In genomic region chr2L:19537779-19538456, dm6 we compare ENCODE assay signal across 4 fruit fly cellular contexts.
A peak's percentile ranks its signal among the peaks of the same experiment; 100 is the strongest.
TF ChIP-seq lines count a peak whose summit lies in the region.

Gene CG13082 (plus strand): TSS chr2L:19538425.

- TF ChIP-seq CTCF in whole organism, embryonic (GFP tag; optimal IDR thresholded peaks at IDR 0.05; lab: Kevin White, UChicago), result no peak

TF ChIP-seq in whole organism, embryonic, 481 proteins besides CTCF, POLR2A, EP300 and RAD21 (continues in another document):
- TF ChIP-seq CG12219 (GFP tag; optimal IDR thresholded peaks at IDR 0.05; lab: Kevin White, UChicago), result peak; percentile 2
- peak; percentile 51 for TF ChIP-seq Hsf (GFP tag; optimal IDR thresholded peaks at IDR 0.05; lab: Kevin White, UChicago)
- peak; percentile 59 for TF ChIP-seq fd96Cb (tag; optimal IDR thresholded peaks at IDR 0.05; lab: Kevin White, UChicago)
- no peak for TF ChIP-seq abd-A (tag; optimal IDR thresholded peaks at IDR 0.05; lab: Kevin White, UChicago)
- peak; percentile 36 for TF ChIP-seq CG16815 (GFP tag; optimal IDR thresholded peaks at IDR 0.05; lab: Kevin White, UChicago)
- TF ChIP-seq CG4820 (GFP tag; optimal IDR thresholded peaks at IDR 0.05; lab: Kevin White, UChicago), result peak; percentile 61
- no peak for TF ChIP-seq Deaf1 (tag; optimal IDR thresholded peaks at IDR 0.05; lab: Kevin White, UChicago)
- TF ChIP-seq CG6654 (GFP tag; optimal IDR thresholded peaks at IDR 0.05; lab: Kevin White, UChicago), result peak; percentile 33
- TF ChIP-seq CG1647 (GFP tag; optimal IDR thresholded peaks at IDR 0.05; lab: Kevin White, UChicago), result no peak
- peak in 1 of 3 experiments; percentile 80 for TF ChIP-seq lola (GFP tag; optimal IDR thresholded peaks at IDR 0.05; lab: Kevin White, UChicago)
- TF ChIP-seq CG17385 (GFP tag; optimal IDR thresholded peaks at IDR 0.05; lab: Kevin White, UChicago), result peak; percentile 45
- peak in 1 of 3 experiments; percentile 65 for TF ChIP-seq Stat92E (GFP tag; optimal IDR thresholded peaks at IDR 0.05; lab: Kevin White, UChicago)
- peak; percentile 63 for TF ChIP-seq CG30403 (GFP tag; optimal IDR thresholded peaks at IDR 0.05; lab: Kevin White, UChicago)
- peak; percentile 23 for TF ChIP-seq Six4 (GFP tag; optimal IDR thresholded peaks at IDR 0.05; lab: Kevin White, UChicago)
- TF ChIP-seq CrebB (tag; optimal IDR thresholded peaks at IDR 0.05; lab: Kevin White, UChicago), result no peak
- no peak for TF ChIP-seq pzg (GFP tag; optimal IDR thresholded peaks at IDR 0.05; lab: Kevin White, UChicago)
- TF ChIP-seq zen (tag; optimal IDR thresholded peaks at IDR 0.05; lab: Kevin White, UChicago), result peak; percentile 33
- TF ChIP-seq Abd-B (GFP tag; optimal IDR thresholded peaks at IDR 0.05; lab: Kevin White, UChicago), result peak; percentile 8
- no peak for TF ChIP-seq CG8765 (GFP tag; IDR thresholded peaks at IDR 0.05; lab: Robert Waterston, UW)
- TF ChIP-seq sqz (GFP tag; optimal IDR thresholded peaks at IDR 0.05; lab: Kevin White, UChicago), result peak; percentile 18
- 0 out of 3 replicates have a peak, but pooled peaks have one; percentile 17 for TF ChIP-seq dysf (GFP tag; IDR thresholded peaks at IDR 0.05; lab: Robert Waterston, UW)
- TF ChIP-seq CG2202 (tag; optimal IDR thresholded peaks at IDR 0.05; lab: Kevin White, UChicago), result peak; percentile 58

TF ChIP-seq in whole organism, prepupa, 60 proteins besides CTCF, POLR2A, EP300 and RAD21 (continues in another document):
- TF ChIP-seq CG6808 (GFP tag; optimal IDR thresholded peaks at IDR 0.05; lab: Kevin White, UChicago) (peak; percentile 77), Eip78C (GFP tag; lab: Kevin White, UChicago) (peak; percentile 96), salr (GFP tag; optimal IDR thresholded peaks at IDR 0.05; lab: Kevin White, UChicago) (peak; percentile 24 to 89), CG6276 (GFP tag; optimal IDR thresholded peaks at IDR 0.05; lab: Kevin White, UChicago) (peak; percentile 87), achi (GFP tag; optimal IDR thresholded peaks at IDR 0.05; lab: Kevin White, UChicago) (peak; percentile 92), Ets96B (tag; optimal IDR thresholded peaks at IDR 0.05; lab: Kevin White, UChicago) (peak; percentile 76), CG31627 (GFP tag; optimal IDR thresholded peaks at IDR 0.05; lab: Kevin White, UChicago) (peak; percentile 96), CG3919 (GFP tag; optimal IDR thresholded peaks at IDR 0.05; lab: Kevin White, UChicago) (peak; percentile 94), Hr39 (GFP tag; optimal IDR thresholded peaks at IDR 0.05; lab: Kevin White, UChicago) (peak; percentile 96), CG10669 (GFP tag; optimal IDR thresholded peaks at IDR 0.05; lab: Kevin White, UChicago) (peak; percentile 74), svp (GFP tag; lab: Kevin White, UChicago) (peak; percentile 97), ss (GFP tag; optimal IDR thresholded peaks at IDR 0.05; lab: Kevin White, UChicago) (peak; percentile 50 to 74), acj6 (GFP tag; optimal IDR thresholded peaks at IDR 0.05; lab: Kevin White, UChicago) (peak; percentile 93), Blimp-1 (GFP tag; optimal IDR thresholded peaks at IDR 0.05; lab: Kevin White, UChicago) (peak; percentile 93), CG1621 (tag; optimal IDR thresholded peaks at IDR 0.05; lab: Kevin White, UChicago) (peak; percentile 39), CG15336 (GFP tag; IDR thresholded peaks at IDR 0.05; lab: Robert Waterston, UW) (peak; percentile 89), CG3032 (tag; optimal IDR thresholded peaks at IDR 0.05; lab: Kevin White, UChicago) (peak; percentile 76), CG6854 (GFP tag; optimal IDR thresholded peaks at IDR 0.05; lab: Kevin White, UChicago) (peak; percentile 90), Lpt (GFP tag; optimal IDR thresholded peaks at IDR 0.05; lab: Kevin White, UChicago) (peak; percentile 88), CG8119 (GFP tag; IDR thresholded peaks at IDR 0.05; lab: Robert Waterston, UW) (peak; percentile 91), topi (GFP tag; optimal IDR thresholded peaks at IDR 0.05; lab: Kevin White, UChicago) (peak; percentile 96), fkh (GFP tag; optimal IDR thresholded peaks at IDR 0.05; lab: Kevin White, UChicago) (no peak), CG34406 (GFP tag; optimal IDR thresholded peaks at IDR 0.05; lab: Kevin White, UChicago) (peak; percentile 91), OdsH (GFP tag; optimal IDR thresholded peaks at IDR 0.05; lab: Kevin White, UChicago) (peak; percentile 89)

TF ChIP-seq in whole organism, pupa, 21 proteins besides CTCF, POLR2A, EP300 and RAD21:
- peak; percentile 83 for TF ChIP-seq CG8159 (tag; optimal IDR thresholded peaks at IDR 0.05; lab: Kevin White, UChicago)
- TF ChIP-seq EcR (GFP tag; optimal IDR thresholded peaks at IDR 0.05; lab: Kevin White, UChicago), result peak; percentile 11
- no peak for TF ChIP-seq rn (GFP tag; IDR thresholded peaks at IDR 0.05; lab: Robert Waterston, UW)
- no peak for TF ChIP-seq CG10348 (GFP tag; IDR thresholded peaks at IDR 0.05; lab: Robert Waterston, UW)
- TF ChIP-seq gl (tag; optimal IDR thresholded peaks at IDR 0.05; lab: Kevin White, UChicago), result no peak
- peak; percentile 81 for TF ChIP-seq fd96Ca (GFP tag; IDR thresholded peaks at IDR 0.05; lab: Robert Waterston, UW)
- peak; percentile 83 for TF ChIP-seq CG4496 (GFP tag; IDR thresholded peaks at IDR 0.05; lab: Robert Waterston, UW)
- peak; percentile 97 for TF ChIP-seq CG8301 (tag; optimal IDR thresholded peaks at IDR 0.05; lab: Kevin White, UChicago)
- TF ChIP-seq CG9948 (tag; optimal IDR thresholded peaks at IDR 0.05; lab: Kevin White, UChicago), result peak; percentile 75
- TF ChIP-seq CG15710 (tag; optimal IDR thresholded peaks at IDR 0.05; lab: Kevin White, UChicago), result peak; percentile 79
- peak; percentile 72 for TF ChIP-seq CG17806 (tag; optimal IDR thresholded peaks at IDR 0.05; lab: Kevin White, UChicago)
- peak; percentile 56 for TF ChIP-seq CG34367 (tag; optimal IDR thresholded peaks at IDR 0.05; lab: Kevin White, UChicago)
- peak; percentile 97 for TF ChIP-seq CG14655 (GFP tag; optimal IDR thresholded peaks at IDR 0.05; lab: Kevin White, UChicago)
- TF ChIP-seq Ets98B (GFP tag; IDR thresholded peaks at IDR 0.05; lab: Robert Waterston, UW), result peak; percentile 83
- peak; percentile 85 for TF ChIP-seq Pif1A (GFP tag; optimal IDR thresholded peaks at IDR 0.05; lab: Kevin White, UChicago)
- peak; percentile 93 for TF ChIP-seq Snoo (tag; optimal IDR thresholded peaks at IDR 0.05; lab: Kevin White, UChicago)
- TF ChIP-seq D1 (tag; optimal IDR thresholded peaks at IDR 0.05; lab: Kevin White, UChicago), result no peak
- peak; percentile 75 for TF ChIP-seq CG12605 (GFP tag; IDR thresholded peaks at IDR 0.05; lab: Robert Waterston, UW)
- TF ChIP-seq CG32121 (GFP tag; IDR thresholded peaks at IDR 0.05; lab: Robert Waterston, UW), result peak; percentile 49
- peak; percentile 89 for TF ChIP-seq Pif1B (GFP tag; optimal IDR thresholded peaks at IDR 0.05; lab: Kevin White, UChicago)
- peak; percentile 44 for TF ChIP-seq CG13204 (GFP tag; optimal IDR thresholded peaks at IDR 0.05; lab: Kevin White, UChicago)

TF ChIP-seq in whole organism, wandering third instar larva, 38 proteins besides CTCF, POLR2A, EP300 and RAD21 (continues in another document):
- TF ChIP-seq Myc (optimal IDR thresholded peaks at IDR 0.05; lab: Kevin White, UChicago) (no peak), Hr83 (GFP tag; optimal IDR thresholded peaks at IDR 0.05; lab: Kevin White, UChicago; ENCODE audit: poor library complexity, severe bottlenecking) (peak; percentile 12), brk (GFP tag; optimal IDR thresholded peaks at IDR 0.05; lab: Kevin White, UChicago) (peak; percentile 20), N (GFP tag; optimal IDR thresholded peaks at IDR 0.05; lab: Kevin White, UChicago) (no peak), Dfd (GFP tag; optimal IDR thresholded peaks at IDR 0.05; lab: Kevin White, UChicago) (no peak), Sp1 (GFP tag; optimal IDR thresholded peaks at IDR 0.05; lab: Kevin White, UChicago) (peak; percentile 88), h (GFP tag; optimal IDR thresholded peaks at IDR 0.05; lab: Kevin White, UChicago) (peak; percentile 92), jim (GFP tag; optimal IDR thresholded peaks at IDR 0.05; lab: Kevin White, UChicago) (no peak), sv (GFP tag; optimal IDR thresholded peaks at IDR 0.05; lab: Kevin White, UChicago) (no peak), usp (GFP tag; optimal IDR thresholded peaks at IDR 0.05; lab: Kevin White, UChicago) (no peak), sage (GFP tag; optimal IDR thresholded peaks at IDR 0.05; lab: Kevin White, UChicago) (peak; percentile 29), GATAd (GFP tag; optimal IDR thresholded peaks at IDR 0.05; lab: Kevin White, UChicago) (no peak), CrebA (GFP tag; optimal IDR thresholded peaks at IDR 0.05; lab: Kevin White, UChicago; ENCODE audit: borderline replicate concordance) (no peak), Hnf4 (GFP tag; optimal IDR thresholded peaks at IDR 0.05; lab: Kevin White, UChicago) (peak; percentile 80), tai (GFP tag; optimal IDR thresholded peaks at IDR 0.05; lab: Kevin White, UChicago) (no peak), fru (GFP tag; optimal IDR thresholded peaks at IDR 0.05; lab: Kevin White, UChicago) (peak; percentile 91), psq (GFP tag; optimal IDR thresholded peaks at IDR 0.05; lab: Kevin White, UChicago) (peak; percentile 88), Hr78 (GFP tag; optimal IDR thresholded peaks at IDR 0.05; lab: Kevin White, UChicago) (no peak), lola (GFP tag; optimal IDR thresholded peaks at IDR 0.05; lab: Kevin White, UChicago) (no peak), HLH106 (tag; optimal IDR thresholded peaks at IDR 0.05; lab: Kevin White, UChicago) (peak; percentile 87), dmrt93B (GFP tag; optimal IDR thresholded peaks at IDR 0.05; lab: Kevin White, UChicago) (peak; percentile 75), woc (GFP tag; optimal IDR thresholded peaks at IDR 0.05; lab: Kevin White, UChicago) (peak; percentile 74), OdsH (GFP tag; optimal IDR thresholded peaks at IDR 0.05; lab: Kevin White, UChicago) (peak; percentile 82), rgr (GFP tag; optimal IDR thresholded peaks at IDR 0.05; lab: Kevin White, UChicago) (peak; percentile 84), Jra (GFP tag; optimal IDR thresholded peaks at IDR 0.05; lab: Kevin White, UChicago) (peak; percentile 42), Mio (GFP tag; optimal IDR thresholded peaks at IDR 0.05; lab: Kevin White, UChicago) (no peak), CG9705 (GFP tag; optimal IDR thresholded peaks at IDR 0.05; lab: Kevin White, UChicago) (peak; percentile 73), CG32264 (GFP tag; optimal IDR thresholded peaks at IDR 0.05; lab: Kevin White, UChicago) (peak; percentile 65), pan (optimal IDR thresholded peaks at IDR 0.05; lab: Kevin White, UChicago) (no peak), dl (GFP tag; optimal IDR thresholded peaks at IDR 0.05; lab: Kevin White, UChicago; ENCODE audit: insufficient read depth in 1 of 2, partially characterized antibody in 2 of 2) (no peak), dsf (GFP tag; optimal IDR thresholded peaks at IDR 0.05; lab: Kevin White, UChicago; ENCODE audit: borderline replicate concordance) (peak; percentile 44), br (GFP tag; optimal IDR thresholded peaks at IDR 0.05; lab: Kevin White, UChicago) (peak; percentile 87), foxo (GFP tag; optimal IDR thresholded peaks at IDR 0.05; lab: Kevin White, UChicago) (peak in 1 of 2 experiments; percentile 90)

Comparison
In these comparisons a context has a peak if more than half of its experiments do, and no peak if none do; other contexts are left out.
1. Of the 7 proteins assayed by ChIP-seq in both whole organism, embryonic and whole organism, prepupa: peak only in whole organism, embryonic: none; only in whole organism, prepupa: CG16779, CG6854, Gug and Lpt; in both: Blimp-1, Hr39 and Sox102F; in neither: 0.